Worm (Caenorhabditis elegans) whole organism, L4 larva: ENCODE data around the gene bcl-11.

Experiments
- ama-1 ChIP-seq: fragments of 150-350 bp; optimal IDR thresholded peaks from 2 replicates; lab custom pipeline; 2014; ENCODE audit warnings: inconsistent platforms, mixed read lengths
- dve-1 ChIP-seq: sonication (generic microtip); optimal IDR thresholded peaks from 2 replicates; lab custom pipeline; 2017; ENCODE audit warnings: antibody characterized with exemption, mild to moderate bottlenecking, missing genetic modification characterization, missing compliant biosample characterization; ENCODE audit not compliant: insufficient read depth
- egl-27 ChIP-seq: sonication (generic microtip); optimal IDR thresholded peaks from 3 replicates; lab custom pipeline; 2017; ENCODE audit warnings: missing biosample characterization, missing genetic modification reagents, missing genetic modification characterization
- egl-43 ChIP-seq: fragments of 200-800 bp; sonication (Bioruptor generic); IDR thresholded peaks from 2 replicates; pipeline ENCODE4 v1.3.6; 2022; ENCODE audit warnings: missing genetic modification reagents, missing genetic modification characterization, missing compliant biosample characterization
- hlh-30 ChIP-seq: sonication (generic microtip); optimal IDR thresholded peaks from 2 replicates; lab custom pipeline; 2017; ENCODE audit warnings: antibody characterized with exemption, mild to moderate bottlenecking, missing genetic modification characterization, missing compliant biosample characterization; ENCODE audit not compliant: insufficient read depth
- lin-13 ChIP-seq: fragments of 150-350 bp; optimal IDR thresholded peaks from 2 replicates; lab custom pipeline; 2014; ENCODE audit warnings: missing biosample characterization, missing genetic modification reagents, missing genetic modification characterization
- mdl-1 ChIP-seq, 2 experiments: fragments of 150-350 bp in 1 of 2; sonication (generic microtip) in 1 of 2; optimal IDR thresholded peaks; 2 replicates each; lab custom pipeline; 2014 to 2017; ENCODE audit warnings: missing biosample characterization in 2 of 2, missing genetic modification characterization in 2 of 2
- nhr-111 ChIP-seq: fragments of 200-800 bp; sonication (Bioruptor generic); optimal IDR thresholded peaks from 2 replicates; lab custom pipeline; 2018; ENCODE audit warnings: mild to moderate bottlenecking, missing genetic modification characterization, missing compliant biosample characterization
- nhr-25 ChIP-seq: sonication (generic microtip); optimal IDR thresholded peaks from 2 replicates; lab custom pipeline; 2017; ENCODE audit warnings: missing genetic modification characterization, mild to moderate bottlenecking, missing compliant biosample characterization, antibody characterized with exemption, moderate library complexity, borderline replicate concordance; ENCODE audit not compliant: insufficient read depth
- nhr-41 ChIP-seq: fragments of 200-800 bp; sonication (Bioruptor generic); IDR thresholded peaks from 2 replicates; pipeline ENCODE4 v1.3.6; 2022; ENCODE audit warnings: missing genetic modification reagents, missing genetic modification characterization, missing compliant biosample characterization
- nhr-48 ChIP-seq: sonication (generic microtip); optimal IDR thresholded peaks from 2 replicates; lab custom pipeline; 2016; ENCODE audit warnings: mild to moderate bottlenecking, missing genetic modification characterization, missing compliant biosample characterization
- nhr-77 ChIP-seq: fragments of 150-350 bp; optimal IDR thresholded peaks from 2 replicates; lab custom pipeline; 2014; ENCODE audit warnings: missing biosample characterization, missing genetic modification characterization
- pha-4 ChIP-seq, 2 experiments: fragments of 150-350 bp in 1 of 2; fragments of 200-800 bp in 1 of 2; sonication (Bioruptor generic) in 1 of 2; IDR thresholded peaks in 1 of 2; optimal IDR thresholded peaks in 1 of 2; 2 replicates each; pipeline versions ENCODE4 v1.3.6 to Lab custom; 2014 to 2022; ENCODE audit warnings: missing genetic modification characterization in 2 of 2, missing genetic modification reagents in 2 of 2, missing biosample characterization in 1 of 2, missing compliant biosample characterization in 1 of 2
- rbr-2 ChIP-seq: sonication (generic microtip); optimal IDR thresholded peaks from 2 replicates; lab custom pipeline; 2016; ENCODE audit warnings: missing genotype, missing genetic modification characterization, missing compliant biosample characterization

DNA sequence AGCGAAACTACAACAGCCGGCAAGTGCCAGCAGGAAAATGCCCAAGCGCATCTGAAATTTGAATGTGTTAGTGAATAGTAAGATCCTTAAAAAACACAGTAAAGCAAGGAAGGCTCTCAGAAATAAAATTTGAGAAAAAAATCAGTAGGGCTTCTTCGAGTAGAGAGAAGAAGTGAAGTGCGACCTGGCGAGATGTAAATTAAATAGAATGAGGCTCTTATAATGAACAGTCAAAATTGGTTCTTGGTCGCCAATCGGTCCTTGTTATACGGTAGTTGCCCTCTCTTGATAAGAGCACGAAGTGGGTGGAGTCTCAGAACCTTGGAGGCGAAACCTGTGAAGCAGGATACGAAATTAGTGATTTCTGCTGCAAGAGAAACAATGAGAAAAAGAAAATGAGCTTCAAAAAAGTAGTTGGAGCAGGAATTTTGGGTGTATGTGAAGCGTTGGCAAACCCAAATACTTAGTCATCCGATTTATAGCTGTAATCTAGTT, 53.0 kb downstream of the bcl-11 start, which contains the start of gene bcf-1:
- TF ChIP-seq rbr-2 (no peak), hlh-30 (tag; lab: Kevin White, UChicago) (no peak), nhr-48 (tag; lab: Kevin White, UChicago) (no peak), ama-1 (lab: Kevin White, UChicago) (no peak), pha-4 (GFP tag; IDR thresholded peaks at IDR 0.05; lab: Robert Waterston, UW) (no peak), pha-4 (tag; optimal IDR thresholded peaks at IDR 0.05; lab: Kevin White, UChicago) (no peak), nhr-111 (no peak), nhr-77 (no peak), lin-13 (GFP tag; lab: Kevin White, UChicago) (no peak), egl-27 (tag; lab: Kevin White, UChicago) (no peak), nhr-41 (GFP tag; lab: Robert Waterston, UW) (no peak), nhr-25 (tag; lab: Kevin White, UChicago) (no peak), dve-1 (tag; lab: Kevin White, UChicago) (no peak), egl-43 (GFP tag; lab: Robert Waterston, UW) (no peak), mdl-1 (tag; optimal IDR thresholded peaks at IDR 0.05; lab: Kevin White, UChicago) (no peak)
